Fruit fly (Drosophila melanogaster): ENCODE measurements around the gene Ilp8.
A peak's percentile ranks its signal among the peaks of the same experiment; 100 is the strongest.

The Ilp8 gene

dm6 chr3L:17050661-17051452 is 19.0 kb upstream of the Ilp8 start (continued):
- TF ChIP-seq scrt (GFP tag; optimal IDR thresholded peaks at IDR 0.05) (no peak), emc (GFP tag; optimal IDR thresholded peaks at IDR 0.05) (no peak), esg (GFP tag; conservative IDR thresholded peaks at IDR 0.05) (no peak), Xbp1 (GFP tag; optimal IDR thresholded peaks at IDR 0.05) (no peak), fd102C (GFP tag; optimal IDR thresholded peaks at IDR 0.05) (no peak), unc-4 (GFP tag; IDR thresholded peaks at IDR 0.05; ENCODE audit: partially characterized antibody) (peak; percentile 22; the same call in 1 of the 2 replicates), MBD-R2 (GFP tag; IDR thresholded peaks at IDR 0.05) (peak; percentile 58; the same call in 1 of the 2 replicates), sqz (GFP tag; optimal IDR thresholded peaks at IDR 0.05) (no peak), wdn (GFP tag; IDR thresholded peaks at IDR 0.05) (no peak), CG10431 (GFP tag; optimal IDR thresholded peaks at IDR 0.05) (no peak), mld (GFP tag; IDR thresholded peaks at IDR 0.05; ENCODE audit: partially characterized antibody) (no peak), ara (GFP tag; IDR thresholded peaks at IDR 0.05) (no peak), abd-A (tag; optimal IDR thresholded peaks at IDR 0.05) (peak; percentile 20), vnd (GFP tag; IDR thresholded peaks at IDR 0.05; ENCODE audit: partially characterized antibody) (no peak), CG8089 (GFP tag; optimal IDR thresholded peaks at IDR 0.05) (no peak), hb (GFP tag; IDR thresholded peaks at IDR 0.05; ENCODE audit: partially characterized antibody) (no peak), prd (optimal IDR thresholded peaks at IDR 0.05) (no peak), prd (GFP tag; IDR thresholded peaks at IDR 0.05) (no peak)

- TF ChIP-seq Hand (GFP tag; optimal IDR thresholded peaks at IDR 0.05) (no peak), CG4730 (GFP tag; IDR thresholded peaks at IDR 0.05) (no peak), PHDP (tag; optimal IDR thresholded peaks at IDR 0.05) (peak; percentile 8), CG18011 (GFP tag; optimal IDR thresholded peaks at IDR 0.05) (no peak), CG18619 (GFP tag; optimal IDR thresholded peaks at IDR 0.05) (no peak), CG9215 (GFP tag; IDR thresholded peaks at IDR 0.05) (no peak), CG8290 (GFP tag; optimal IDR thresholded peaks at IDR 0.05) (no peak), CG8290 (tag; optimal IDR thresholded peaks at IDR 0.05) (no peak), CG4424 (GFP tag; optimal IDR thresholded peaks at IDR 0.05) (no peak), CG33213 (GFP tag; optimal IDR thresholded peaks at IDR 0.05) (no peak), HLHmδ (GFP tag; optimal IDR thresholded peaks at IDR 0.05) (no peak), CG14441 (GFP tag; IDR thresholded peaks at IDR 0.05) (0 out of 2 replicates have a peak, but pooled peaks have one; percentile 14), GATAe (GFP tag; conservative IDR thresholded peaks at IDR 0.05) (0 out of 2 replicates have a peak, but pooled peaks have one; percentile 45), exex (tag; optimal IDR thresholded peaks at IDR 0.05) (peak; percentile 94), CHES-1-like (GFP tag; optimal IDR thresholded peaks at IDR 0.05) (no peak), Scr (GFP tag; IDR thresholded peaks at IDR 0.05; ENCODE audit: partially characterized antibody) (no peak), CG13894 (tag; optimal IDR thresholded peaks at IDR 0.05) (peak; percentile 28), grau (tag; optimal IDR thresholded peaks at IDR 0.05) (peak; percentile 14), hb (GFP tag; IDR thresholded peaks at IDR 0.05; ENCODE audit: partially characterized antibody) (0 out of 3 replicates have a peak, but pooled peaks have one; percentile 32), vvl (GFP tag; IDR thresholded peaks at IDR 0.05) (no peak), B-H2 (GFP tag; optimal IDR thresholded peaks at IDR 0.05) (peak; percentile 65), gcm (GFP tag; optimal IDR thresholded peaks at IDR 0.05) (no peak), CG1233 (GFP tag; optimal IDR thresholded peaks at IDR 0.05) (no peak), CG33557 (GFP tag; optimal IDR thresholded peaks at IDR 0.05) (no peak), pita (GFP tag; optimal IDR thresholded peaks at IDR 0.05) (no peak), Nf-YB (GFP tag; optimal IDR thresholded peaks at IDR 0.05) (no peak), cwo (GFP tag; optimal IDR thresholded peaks at IDR 0.05) (peak; percentile 41), Atf6 (GFP tag; IDR thresholded peaks at IDR 0.05) (no peak), trh (GFP tag; optimal IDR thresholded peaks at IDR 0.05) (no peak), oc (tag; optimal IDR thresholded peaks at IDR 0.05) (no peak), CG6175 (GFP tag; IDR thresholded peaks at IDR 0.05) (no peak), Hsf (GFP tag; optimal IDR thresholded peaks at IDR 0.05) (no peak)
Observed at dm6 chr3L:17049912-17050345, 18.0 kb upstream of the Ilp8 start.
